Fruit fly (Drosophila melanogaster) whole organism, embryonic: ENCODE results near the gene scpr-B.
A peak's percentile ranks its signal among the peaks of the same experiment; 100 is the strongest.

Source experiments
- ATbp ChIP-seq: fragments of 200-800 bp; sonication (Bioruptor generic); optimal IDR thresholded peaks from 2 replicates; lab custom pipeline; 2017; ENCODE audit warnings: missing biosample characterization, mild to moderate bottlenecking, missing genetic modification characterization, missing genetic modification reagents
- Atf3 ChIP-seq: fragments of 200-800 bp; sonication (Bioruptor generic); optimal IDR thresholded peaks from 3 replicates; lab custom pipeline; 2016; ENCODE audit warnings: missing biosample characterization, missing genetic modification characterization
- CG10543 ChIP-seq: fragments of 200-800 bp; sonication (Bioruptor generic); optimal IDR thresholded peaks from 3 replicates; lab custom pipeline; 2017; ENCODE audit warnings: missing biosample characterization, mild to moderate bottlenecking, missing genetic modification characterization, moderate library complexity
- CG11247 ChIP-seq: fragments of 200-800 bp; sonication (Bioruptor generic); IDR thresholded peaks from 2 replicates; pipeline ENCODE4 v1.3.6; 2022; ENCODE audit warnings: missing biosample characterization, missing genetic modification characterization
- CG11456 ChIP-seq: fragments of 200-800 bp; sonication (Bioruptor generic); IDR thresholded peaks from 3 replicates; pipeline ENCODE4 v1.3.6; 2022; ENCODE audit warnings: missing biosample characterization, missing genetic modification characterization
- CG12071 ChIP-seq: fragments of 200-800 bp; sonication (Bioruptor generic); optimal IDR thresholded peaks from 3 replicates; lab custom pipeline; 2018; ENCODE audit warnings: missing biosample characterization, mild to moderate bottlenecking, missing genetic modification characterization
- CG1529 ChIP-seq: fragments of 200-800 bp; sonication (Bioruptor generic); optimal IDR thresholded peaks from 3 replicates; lab custom pipeline; 2018; ENCODE audit warnings: missing biosample characterization, missing genetic modification characterization
- CG17361 ChIP-seq: fragments of 200-800 bp; sonication (Bioruptor generic); IDR thresholded peaks from 3 replicates; pipeline ENCODE4 v1.3.6; 2022; ENCODE audit warnings: missing biosample characterization, missing genetic modification characterization
- CG17385 ChIP-seq: fragments of 200-800 bp; sonication (Bioruptor generic); optimal IDR thresholded peaks from 3 replicates; lab custom pipeline; 2018; ENCODE audit warnings: missing biosample characterization, mild to moderate bottlenecking, missing genetic modification characterization
- CG17829 ChIP-seq: fragments of 200-800 bp; optimal IDR thresholded peaks from 2 replicates; lab custom pipeline; 2019; ENCODE audit warnings: missing biosample characterization, mild to moderate bottlenecking, missing genetic modification characterization, moderate library complexity
- CG34376 ChIP-seq: fragments of 200-800 bp; sonication (Bioruptor generic); optimal IDR thresholded peaks from 2 replicates; lab custom pipeline; 2018; ENCODE audit warnings: missing biosample characterization, mild to moderate bottlenecking, missing genetic modification characterization
- CG34422 ChIP-seq: fragments of 200-800 bp; sonication (Bioruptor generic); IDR thresholded peaks from 3 replicates; pipeline ENCODE4 v1.3.6; 2022; ENCODE audit warnings: missing biosample characterization, missing genetic modification characterization
- CG7372 ChIP-seq: fragments of 200-800 bp; sonication (Bioruptor generic); IDR thresholded peaks from 2 replicates; pipeline ENCODE4 v1.3.6; 2022; ENCODE audit warnings: missing biosample characterization, missing genetic modification characterization
- CoRest ChIP-seq: fragments of 200-800 bp; sonication (Bioruptor generic); optimal IDR thresholded peaks from 3 replicates; lab custom pipeline; 2018; ENCODE audit warnings: missing biosample characterization, mild to moderate bottlenecking, missing genetic modification characterization, moderate library complexity
- Dll ChIP-seq: fragments of 200-800 bp; sonication (Bioruptor generic); IDR thresholded peaks from 4 replicates; pipeline ENCODE4 v1.3.6; 2022; ENCODE audit warnings: missing biosample characterization, missing genetic modification characterization; ENCODE audit not compliant: partially characterized antibody
- Ets65A ChIP-seq: fragments of 200-800 bp; sonication (Bioruptor generic); peaks from one replicate; lab custom pipeline; 2016; ENCODE audit warnings: missing biosample characterization, missing genetic modification characterization
- HLHmδ ChIP-seq: fragments of 200-800 bp; sonication (Bioruptor generic); optimal IDR thresholded peaks from 2 replicates; lab custom pipeline; 2018; ENCODE audit warnings: missing biosample characterization, mild to moderate bottlenecking, missing genetic modification characterization, moderate library complexity
- HmgZ ChIP-seq: fragments of 200-800 bp; sonication (Bioruptor generic); optimal IDR thresholded peaks from 2 replicates; lab custom pipeline; 2018; ENCODE audit warnings: missing biosample characterization, mild to moderate bottlenecking, missing genetic modification characterization
- Jarid2 ChIP-seq: fragments of 200-800 bp; sonication (Bioruptor generic); optimal IDR thresholded peaks from 3 replicates; lab custom pipeline; 2017; ENCODE audit warnings: mild to moderate bottlenecking, missing biosample characterization, missing genetic modification reagents, missing genetic modification characterization
- Med ChIP-seq: fragments of 200-800 bp; sonication (Bioruptor generic); peaks from one replicate; lab custom pipeline; 2016; ENCODE audit warnings: missing biosample characterization, missing genetic modification characterization, mild to moderate bottlenecking, inconsistent platforms, moderate library complexity
- Oli ChIP-seq: fragments of 200-800 bp; sonication (Bioruptor generic); optimal IDR thresholded peaks from 2 replicates; lab custom pipeline; 2018; ENCODE audit warnings: missing biosample characterization, mild to moderate bottlenecking, missing genetic modification characterization, moderate library complexity
- Pdp1 ChIP-seq, 2 experiments: fragments of 200-800 bp; sonication (Bioruptor generic); optimal IDR thresholded peaks; 3 replicates each; lab custom pipeline; 2016; ENCODE audit warnings: missing biosample characterization in 2 of 2, missing genetic modification characterization in 2 of 2, mild to moderate bottlenecking in 1 of 2, moderate library complexity in 1 of 2
- Sox100B ChIP-seq: fragments of 200-800 bp; sonication (Bioruptor generic); optimal IDR thresholded peaks from 3 replicates; lab custom pipeline; 2018; ENCODE audit warnings: missing biosample characterization, mild to moderate bottlenecking, missing genetic modification characterization
- Trl ChIP-seq, 3 experiments: fragments of >200 bp in 2 of 3; fragments of 200-800 bp in 1 of 3; sonication (Bioruptor generic) in 1 of 3; optimal IDR thresholded peaks; 2 replicates in 1 of 3; 3 replicates in 2 of 3; lab custom pipeline; 2016 to 2017; ENCODE audit warnings: missing biosample characterization in 1 of 3, missing genetic modification characterization in 1 of 3
- Vsx1 ChIP-seq: fragments of 200-800 bp; sonication (Bioruptor generic); optimal IDR thresholded peaks from 2 replicates; lab custom pipeline; 2017; ENCODE audit warnings: missing biosample characterization, mild to moderate bottlenecking, missing genetic modification characterization, missing genetic modification reagents
- amos ChIP-seq: fragments of 200-800 bp; sonication (Bioruptor generic); IDR thresholded peaks from 2 replicates; pipeline ENCODE4 v1.3.6; 2022; ENCODE audit warnings: missing biosample characterization, missing genetic modification characterization; ENCODE audit not compliant: partially characterized antibody
- cg ChIP-seq: fragments of 200-800 bp; sonication (Bioruptor generic); optimal IDR thresholded peaks from 3 replicates; lab custom pipeline; 2019; ENCODE audit warnings: missing biosample characterization, mild to moderate bottlenecking, missing genetic modification characterization, moderate library complexity
- chinmo ChIP-seq: fragments of 200-800 bp; sonication (Bioruptor generic); IDR thresholded peaks from 4 replicates; pipeline ENCODE4 v1.3.6; 2022; ENCODE audit warnings: missing biosample characterization, missing genetic modification characterization; ENCODE audit not compliant: partially characterized antibody
- ewg ChIP-seq: fragments of 200-800 bp; sonication (Bioruptor generic); optimal IDR thresholded peaks from 3 replicates; lab custom pipeline; 2017; ENCODE audit warnings: mild to moderate bottlenecking, missing biosample characterization, missing genetic modification reagents, missing genetic modification characterization
- grn ChIP-seq: fragments of 200-800 bp; sonication (Bioruptor generic); optimal IDR thresholded peaks from 3 replicates; lab custom pipeline; 2017; ENCODE audit warnings: missing biosample characterization, missing genetic modification characterization
- mam ChIP-seq: fragments of 200-800 bp; sonication (Bioruptor generic); optimal IDR thresholded peaks from 3 replicates; lab custom pipeline; 2016; ENCODE audit warnings: missing biosample characterization, missing genetic modification characterization
- mirr ChIP-seq: fragments of 200-800 bp; sonication (Bioruptor generic); optimal IDR thresholded peaks from 3 replicates; lab custom pipeline; 2018; ENCODE audit warnings: missing biosample characterization, mild to moderate bottlenecking, missing genetic modification characterization
- nom ChIP-seq: fragments of 200-800 bp; sonication (Bioruptor generic); optimal IDR thresholded peaks from 2 replicates; lab custom pipeline; 2017; ENCODE audit warnings: missing biosample characterization, missing genetic modification characterization, mild to moderate bottlenecking, moderate library complexity, missing genetic modification reagents
- stc ChIP-seq: fragments of 200-800 bp; sonication (Bioruptor generic); IDR thresholded peaks from 2 replicates; pipeline ENCODE4 v1.3.6; 2022; ENCODE audit warnings: missing biosample characterization, missing genetic modification characterization
- sug ChIP-seq: fragments of 200-800 bp; optimal IDR thresholded peaks from 2 replicates; lab custom pipeline; 2019; ENCODE audit warnings: missing biosample characterization, mild to moderate bottlenecking, missing genetic modification characterization, moderate library complexity
- unc-4 ChIP-seq: fragments of 200-800 bp; sonication (Bioruptor generic); IDR thresholded peaks from 2 replicates; pipeline ENCODE4 v1.3.6; 2022; ENCODE audit warnings: missing biosample characterization, missing genetic modification characterization; ENCODE audit not compliant: partially characterized antibody
- wek ChIP-seq: fragments of 200-800 bp; sonication (Bioruptor generic); optimal IDR thresholded peaks from 3 replicates; lab custom pipeline; 2018; ENCODE audit warnings: missing biosample characterization, mild to moderate bottlenecking, missing genetic modification characterization, moderate library complexity

scpr-B gene

DNA sequence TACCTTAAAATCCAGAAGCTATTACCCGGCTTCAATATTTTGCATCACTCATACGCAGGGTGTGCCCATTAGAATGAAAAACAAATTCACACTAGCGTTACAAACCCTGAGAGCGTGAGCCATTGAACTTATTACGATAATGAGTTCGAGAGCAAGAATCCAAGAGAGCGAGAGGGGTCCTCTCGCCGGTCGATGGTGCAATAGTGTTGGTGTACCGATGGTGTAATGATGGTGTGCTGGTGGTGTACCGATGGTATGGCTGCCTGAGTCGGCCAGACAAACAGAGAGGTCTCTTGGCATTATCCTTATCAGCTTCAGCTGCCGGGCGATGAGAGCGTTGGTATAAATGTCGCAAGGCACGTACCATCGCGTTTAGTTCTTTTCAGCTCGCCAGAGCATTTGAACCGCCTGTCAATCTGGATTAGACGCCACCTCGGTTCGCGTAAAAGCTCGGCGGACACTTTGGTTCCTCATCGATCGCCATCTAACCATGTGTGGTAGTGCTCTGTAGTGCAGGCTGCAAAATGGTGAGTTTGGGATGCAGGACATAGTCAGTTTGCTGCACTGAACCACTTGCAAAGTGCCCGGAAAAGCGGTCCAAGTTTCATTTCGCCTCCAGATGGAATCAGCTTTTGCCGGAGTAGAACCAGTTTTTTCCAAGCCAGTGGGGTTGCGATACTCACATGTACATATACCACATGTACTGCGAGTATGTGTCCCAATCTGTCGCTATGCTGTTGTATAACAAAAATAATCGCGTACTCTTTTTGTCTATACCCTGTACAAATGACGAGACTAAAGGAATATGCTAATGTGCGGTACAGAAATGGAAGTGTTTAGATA lies 40.5 kb downstream of the scpr-B start:
- TF ChIP-seq Vsx1 = peak; percentile 41
- 0 out of 3 replicates have a peak, but pooled peaks have one; percentile 46 for TF ChIP-seq CG17361 (GFP tag; lab: Robert Waterston, UW)
- TF ChIP-seq stc (GFP tag; lab: Robert Waterston, UW) = 0 out of 2 replicates have a peak, but pooled peaks have one; percentile 16
- TF ChIP-seq chinmo (GFP tag; lab: Robert Waterston, UW) = 0 out of 4 replicates have a peak, but pooled peaks have one; percentile 34
- TF ChIP-seq cg (GFP tag; lab: Kevin White, UChicago) = peak; percentile 43
- TF ChIP-seq CG12071 (GFP tag; lab: Kevin White, UChicago) = peak; percentile 2
- TF ChIP-seq Sox100B = peak; percentile 30
- peak; percentile 14 for TF ChIP-seq CG17829 (tag; lab: Kevin White, UChicago)
- peak; percentile 35 for TF ChIP-seq Jarid2 (GFP tag; lab: Kevin White, UChicago)
- TF ChIP-seq CG1529 (GFP tag; lab: Kevin White, UChicago) = peak; percentile 27
- TF ChIP-seq HmgZ = peak; percentile 48
- TF ChIP-seq CG11247 = 0 out of 2 replicates have a peak, but pooled peaks have one; percentile 23
- TF ChIP-seq Atf3 (GFP tag; lab: Kevin White, UChicago) = no peak
- peak; percentile 13; the same call in 1 of the 3 replicates for TF ChIP-seq CG34422 (GFP tag; lab: Robert Waterston, UW)
- TF ChIP-seq amos (GFP tag; lab: Robert Waterston, UW) = no peak; the same call in 1 of the 2 replicates
- TF ChIP-seq grn (GFP tag; lab: Kevin White, UChicago) = no peak
- peak; percentile 16 for TF ChIP-seq ewg
- peak; percentile 42; the same call in 1 of the 2 replicates for TF ChIP-seq CG7372 (GFP tag; lab: Robert Waterston, UW)
- no peak for TF ChIP-seq CoRest
- TF ChIP-seq unc-4 = 0 out of 2 replicates have a peak, but pooled peaks have one; percentile 15
- peak; percentile 41 to 84 for TF ChIP-seq Trl (optimal IDR thresholded peaks at IDR 0.05; lab: Kevin White, UChicago)
- TF ChIP-seq Trl (GFP tag; optimal IDR thresholded peaks at IDR 0.05; lab: Kevin White, UChicago) = no peak
- peak; percentile 57 for TF ChIP-seq Med (GFP tag; lab: Kevin White, UChicago)
- TF ChIP-seq Dll = no peak
- peak; percentile 1 for TF ChIP-seq nom (GFP tag; lab: Kevin White, UChicago)
- peak; percentile 65 for TF ChIP-seq mirr (GFP tag; lab: Kevin White, UChicago)
- no peak for TF ChIP-seq mam (GFP tag; lab: Kevin White, UChicago)
- peak; percentile 25 for TF ChIP-seq Ets65A (GFP tag; lab: Kevin White, UChicago)
- TF ChIP-seq Oli (tag; lab: Kevin White, UChicago) = no peak
- TF ChIP-seq HLHmδ = no peak
- TF ChIP-seq Pdp1 (GFP tag; optimal IDR thresholded peaks at IDR 0.05; lab: Kevin White, UChicago) = peak in 1 of 2 experiments; percentile 98
- TF ChIP-seq CG11456 (GFP tag; lab: Robert Waterston, UW) = 0 out of 3 replicates have a peak, but pooled peaks have one; percentile 36
- peak; percentile 63 for TF ChIP-seq CG34376 (GFP tag; lab: Kevin White, UChicago)
- TF ChIP-seq sug (tag; lab: Kevin White, UChicago) = peak; percentile 85
- peak; percentile 9 for TF ChIP-seq wek (GFP tag; lab: Kevin White, UChicago)
- peak; percentile 41 for TF ChIP-seq CG17385 (GFP tag; lab: Kevin White, UChicago)
- peak; percentile 30 for TF ChIP-seq CG10543 (GFP tag; lab: Kevin White, UChicago)
- peak; percentile 46 for TF ChIP-seq ATbp (GFP tag; lab: Kevin White, UChicago)
- TF ChIP-seq, all 482 proteins: peak for 29
